Fruit fly (Drosophila melanogaster) whole organism, prepupa: Measurements from ENCODE around the gene SerRS.

Experiments used
- CG10669 ChIP-seq: fragments of 200-800 bp; sonication (Bioruptor generic); optimal IDR thresholded peaks from 3 replicates; lab custom pipeline; 2018; ENCODE audit warnings: missing biosample characterization, mild to moderate bottlenecking, missing genetic modification characterization, moderate library complexity
- CG16779 ChIP-seq: fragments of 200-800 bp; sonication (Bioruptor generic); optimal IDR thresholded peaks from 3 replicates; lab custom pipeline; 2017; ENCODE audit warnings: missing biosample characterization, mild to moderate bottlenecking, missing genetic modification characterization
- CG3032 ChIP-seq: fragments of 200-800 bp; optimal IDR thresholded peaks from 2 replicates; lab custom pipeline; 2019; ENCODE audit warnings: missing biosample characterization, mild to moderate bottlenecking, missing genetic modification characterization, moderate library complexity
- CG31627 ChIP-seq: fragments of 200-800 bp; sonication (Bioruptor generic); optimal IDR thresholded peaks from 3 replicates; lab custom pipeline; 2016; ENCODE audit warnings: missing biosample characterization, missing genetic modification characterization
- CG32006 ChIP-seq: fragments of 200-800 bp; sonication (Bioruptor generic); optimal IDR thresholded peaks from 3 replicates; lab custom pipeline; 2017; ENCODE audit warnings: missing biosample characterization, mild to moderate bottlenecking, missing genetic modification characterization
- CG34406 ChIP-seq: fragments of 200-800 bp; sonication (Bioruptor generic); optimal IDR thresholded peaks from 3 replicates; lab custom pipeline; 2016; ENCODE audit warnings: missing biosample characterization, missing genetic modification characterization
- CG3919 ChIP-seq: fragments of 200-800 bp; sonication (Bioruptor generic); optimal IDR thresholded peaks from 3 replicates; lab custom pipeline; 2016; ENCODE audit warnings: missing biosample characterization, missing genetic modification characterization
- CG4318 ChIP-seq: fragments of 200-800 bp; sonication (Bioruptor generic); optimal IDR thresholded peaks from 3 replicates; lab custom pipeline; 2017; ENCODE audit warnings: missing biosample characterization, mild to moderate bottlenecking, missing genetic modification characterization
- CG6163 ChIP-seq: fragments of 200-800 bp; sonication (Bioruptor generic); IDR thresholded peaks from 3 replicates; pipeline ENCODE4 v1.3.6; 2022; ENCODE audit warnings: missing biosample characterization, missing genetic modification characterization
- CG6276 ChIP-seq: fragments of 200-800 bp; sonication (Bioruptor generic); optimal IDR thresholded peaks from 2 replicates; lab custom pipeline; 2017; ENCODE audit warnings: missing biosample characterization, mild to moderate bottlenecking, missing genetic modification characterization
- CG6808 ChIP-seq: fragments of 200-800 bp; sonication (Bioruptor generic); optimal IDR thresholded peaks from 3 replicates; lab custom pipeline; 2017; ENCODE audit warnings: missing biosample characterization, missing genetic modification characterization, mild to moderate bottlenecking, moderate library complexity, missing genetic modification reagents
- CG8119 ChIP-seq: fragments of 200-800 bp; sonication (Bioruptor generic); IDR thresholded peaks from 3 replicates; pipeline ENCODE4 v1.3.6; 2022; ENCODE audit warnings: missing biosample characterization, missing genetic modification characterization
- CG9139 ChIP-seq: fragments of 200-800 bp; sonication (Bioruptor generic); optimal IDR thresholded peaks from 3 replicates; lab custom pipeline; 2017; ENCODE audit warnings: missing biosample characterization, mild to moderate bottlenecking, missing genetic modification characterization
- Eip75B ChIP-seq: fragments of 200-800 bp; sonication (Bioruptor generic); optimal IDR thresholded peaks from 3 replicates; lab custom pipeline; 2016; ENCODE audit warnings: missing biosample characterization, missing genetic modification characterization
- Ets21C ChIP-seq: fragments of 200-800 bp; sonication (Bioruptor generic); optimal IDR thresholded peaks from 3 replicates; lab custom pipeline; 2016; ENCODE audit warnings: missing biosample characterization, missing genetic modification characterization
- Gug ChIP-seq: fragments of 200-800 bp; sonication (Bioruptor generic); IDR thresholded peaks from 2 replicates; pipeline ENCODE4 v1.3.6; 2022; ENCODE audit warnings: missing biosample characterization, missing genetic modification characterization
- Hr38 ChIP-seq: sonication (Bioruptor generic); optimal IDR thresholded peaks from 2 replicates; lab custom pipeline; 2016; ENCODE audit warnings: missing biosample characterization, missing genetic modification characterization
- Hr39 ChIP-seq: fragments of 200-800 bp; sonication (Bioruptor generic); optimal IDR thresholded peaks from 2 replicates; lab custom pipeline; 2016; ENCODE audit warnings: missing biosample characterization, missing genetic modification characterization
- Hr4 ChIP-seq: fragments of 200-800 bp; sonication (Bioruptor generic); optimal IDR thresholded peaks from 3 replicates; lab custom pipeline; 2016; ENCODE audit warnings: missing biosample characterization, missing genetic modification characterization
- Met ChIP-seq: fragments of 200-800 bp; sonication (Bioruptor generic); optimal IDR thresholded peaks from 3 replicates; lab custom pipeline; 2016; ENCODE audit warnings: missing biosample characterization, missing genetic modification characterization
- OdsH ChIP-seq: fragments of 200-800 bp; sonication (Bioruptor generic); optimal IDR thresholded peaks from 3 replicates; lab custom pipeline; 2016; ENCODE audit warnings: missing biosample characterization, missing genetic modification characterization
- Sox102F ChIP-seq: fragments of 200-800 bp; sonication (Bioruptor generic); optimal IDR thresholded peaks from 2 replicates; lab custom pipeline; 2016; ENCODE audit warnings: missing biosample characterization, mild to moderate bottlenecking, missing genetic modification characterization
- Sox15 ChIP-seq: fragments of 200-800 bp; sonication (Bioruptor generic); optimal IDR thresholded peaks from 3 replicates; lab custom pipeline; 2016; ENCODE audit warnings: missing biosample characterization, missing genetic modification characterization
- acj6 ChIP-seq: fragments of 200-800 bp; sonication (Bioruptor generic); optimal IDR thresholded peaks from 3 replicates; lab custom pipeline; 2016; ENCODE audit warnings: missing biosample characterization, missing genetic modification characterization
- cyc ChIP-seq: fragments of 200-800 bp; sonication (Bioruptor generic); optimal IDR thresholded peaks from 3 replicates; lab custom pipeline; 2016; ENCODE audit warnings: missing biosample characterization, missing genetic modification characterization
- eg ChIP-seq: fragments of 200-800 bp; sonication (Bioruptor generic); IDR thresholded peaks from 3 replicates; pipeline ENCODE4 v1.3.6; 2022; ENCODE audit warnings: missing biosample characterization, missing genetic modification characterization
- esn ChIP-seq: fragments of 200-800 bp; sonication (Bioruptor generic); optimal IDR thresholded peaks from 2 replicates; lab custom pipeline; 2016; ENCODE audit warnings: missing biosample characterization, mild to moderate bottlenecking, missing genetic modification characterization, moderate library complexity
- fd59A ChIP-seq: fragments of 200-800 bp; sonication (Bioruptor generic); optimal IDR thresholded peaks from 2 replicates; lab custom pipeline; 2017; ENCODE audit warnings: missing biosample characterization, mild to moderate bottlenecking, missing genetic modification characterization, missing genetic modification reagents
- fd85E ChIP-seq: fragments of 200-800 bp; sonication (Bioruptor generic); optimal IDR thresholded peaks from 3 replicates; lab custom pipeline; 2016; ENCODE audit warnings: missing biosample characterization, missing genetic modification characterization
- fkh ChIP-seq: fragments of 200-800 bp; sonication (Bioruptor generic); optimal IDR thresholded peaks from 3 replicates; lab custom pipeline; 2017; ENCODE audit warnings: missing biosample characterization, mild to moderate bottlenecking, missing genetic modification characterization, moderate library complexity
- lz ChIP-seq: fragments of 200-800 bp; sonication (Bioruptor generic); optimal IDR thresholded peaks from 3 replicates; lab custom pipeline; 2016; ENCODE audit warnings: missing biosample characterization, missing genetic modification characterization
- net ChIP-seq: fragments of 200-800 bp; sonication (Bioruptor generic); optimal IDR thresholded peaks from 3 replicates; lab custom pipeline; 2016; ENCODE audit warnings: missing biosample characterization, missing genetic modification characterization
- pdm3 ChIP-seq: fragments of 200-800 bp; sonication (Bioruptor generic); optimal IDR thresholded peaks from 3 replicates; lab custom pipeline; 2016; ENCODE audit warnings: missing biosample characterization, missing genetic modification characterization
- spab ChIP-seq: fragments of 200-800 bp; sonication (Bioruptor generic); optimal IDR thresholded peaks from 2 replicates; lab custom pipeline; 2017; ENCODE audit warnings: missing biosample characterization, mild to moderate bottlenecking, missing genetic modification characterization, missing genetic modification reagents
- ss ChIP-seq, 2 experiments: fragments of 200-800 bp; sonication (Bioruptor generic); optimal IDR thresholded peaks; 2 replicates in 1 of 2; 3 replicates in 1 of 2; lab custom pipeline; 2017 to 2018; ENCODE audit warnings: mild to moderate bottlenecking in 2 of 2, missing biosample characterization in 2 of 2, missing genetic modification characterization in 2 of 2, moderate library complexity in 1 of 2
- topi ChIP-seq: fragments of 200-800 bp; sonication (Bioruptor generic); optimal IDR thresholded peaks from 3 replicates; lab custom pipeline; 2016; ENCODE audit warnings: missing biosample characterization, missing genetic modification characterization
- vri ChIP-seq: fragments of 200-800 bp; sonication (Bioruptor generic); optimal IDR thresholded peaks from 3 replicates; lab custom pipeline; 2016; ENCODE audit warnings: missing biosample characterization, mild to moderate bottlenecking, missing genetic modification characterization

The SerRS gene

DNA sequence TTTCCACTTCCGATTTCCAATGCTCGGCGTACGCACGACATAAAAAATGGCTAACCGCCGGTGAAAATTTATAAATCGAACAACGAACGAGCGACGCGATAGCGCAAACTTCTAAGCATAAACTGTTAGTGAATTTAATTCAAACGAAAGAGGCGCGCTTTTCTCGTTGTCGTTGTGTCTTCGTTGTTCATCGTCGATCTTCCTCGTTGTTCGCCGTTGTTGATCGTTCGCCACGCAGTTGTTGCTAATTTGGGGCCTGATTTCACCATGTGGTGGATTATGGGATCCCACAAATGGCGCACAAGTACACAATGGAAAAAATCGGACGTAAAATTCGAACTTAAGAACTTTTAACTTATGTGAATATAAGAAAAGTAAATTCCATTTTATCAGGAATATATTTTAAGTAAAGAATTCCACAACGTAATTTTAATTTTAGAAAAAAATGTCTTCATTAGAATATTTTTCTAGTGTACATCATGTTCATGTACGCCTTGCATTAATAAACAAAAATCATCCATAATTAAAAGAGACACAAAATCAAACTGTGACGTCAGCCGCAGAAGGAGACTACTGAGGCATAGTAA is 49.2 kb upstream of the SerRS start (continued):
- TF ChIP-seq Sox15 (GFP tag; lab: Kevin White, UChicago) (no peak), vri (GFP tag; lab: Kevin White, UChicago) (no peak), Eip75B (GFP tag; lab: Kevin White, UChicago) (peak; percentile 41), CG6276 (peak; percentile 56), fd85E (GFP tag; lab: Kevin White, UChicago) (no peak), OdsH (peak; percentile 64), Hr39 (GFP tag; lab: Kevin White, UChicago) (peak; percentile 34), CG3919 (GFP tag; lab: Kevin White, UChicago) (peak; percentile 58), CG6808 (GFP tag; lab: Kevin White, UChicago) (peak; percentile 13), lz (GFP tag; lab: Kevin White, UChicago) (peak; percentile 41), eg (GFP tag; lab: Robert Waterston, UW) (peak; percentile 87), CG9139 (GFP tag; lab: Kevin White, UChicago) (no peak), net (peak; percentile 57), CG31627 (GFP tag; lab: Kevin White, UChicago) (peak; percentile 30)

- TF ChIP-seq CG32006 (GFP tag; lab: Kevin White, UChicago) (peak; percentile 34), eg (GFP tag; lab: Robert Waterston, UW) (peak; percentile 29; the same call in 1 of the 3 replicates), Sox15 (GFP tag; lab: Kevin White, UChicago) (no peak), CG8119 (GFP tag; lab: Robert Waterston, UW) (peak; percentile 24; the same call in 1 of the 3 replicates), Hr4 (GFP tag; lab: Kevin White, UChicago) (peak; percentile 41), Hr38 (GFP tag; lab: Kevin White, UChicago) (no peak), fd59A (GFP tag; lab: Kevin White, UChicago) (no peak), CG6163 (peak; percentile 44; the same call in 1 of the 3 replicates)
Observed at dm6 chr2L:3083510-3083909, 46.3 kb upstream of the SerRS start.

dm6 chr2L:3082895-3083294 is 45.7 kb upstream of the SerRS start:
- TF ChIP-seq CG6163 = no peak
- TF ChIP-seq CG31627 (GFP tag; lab: Kevin White, UChicago) = no peak
- no peak for TF ChIP-seq CG16779 (tag; lab: Kevin White, UChicago)
- no peak for TF ChIP-seq ss (GFP tag; optimal IDR thresholded peaks at IDR 0.05; lab: Kevin White, UChicago)
- no peak for TF ChIP-seq CG6276
- no peak for TF ChIP-seq CG34406 (GFP tag; lab: Kevin White, UChicago)
- TF ChIP-seq Gug (GFP tag; lab: Robert Waterston, UW) = no peak
- TF ChIP-seq Sox102F = no peak
- no peak for TF ChIP-seq CG3032 (tag; lab: Kevin White, UChicago)
- no peak for TF ChIP-seq esn (GFP tag; lab: Kevin White, UChicago)
- no peak for TF ChIP-seq vri (GFP tag; lab: Kevin White, UChicago)
- no peak for TF ChIP-seq fkh (GFP tag; lab: Kevin White, UChicago)
- TF ChIP-seq CG10669 (GFP tag; lab: Kevin White, UChicago) = no peak
- no peak for TF ChIP-seq cyc (GFP tag; lab: Kevin White, UChicago)

- TF ChIP-seq spab (GFP tag; lab: Kevin White, UChicago) (no peak), acj6 (no peak), topi (GFP tag; lab: Kevin White, UChicago) (no peak), CG16779 (tag; lab: Kevin White, UChicago) (no peak), Ets21C (GFP tag; lab: Kevin White, UChicago) (no peak), Met (GFP tag; lab: Kevin White, UChicago) (no peak), cyc (GFP tag; lab: Kevin White, UChicago) (no peak), pdm3 (GFP tag; lab: Kevin White, UChicago) (no peak), Sox15 (GFP tag; lab: Kevin White, UChicago) (no peak), CG34406 (GFP tag; lab: Kevin White, UChicago) (no peak), CG4318 (GFP tag; lab: Kevin White, UChicago) (no peak), CG3919 (GFP tag; lab: Kevin White, UChicago) (no peak), CG31627 (GFP tag; lab: Kevin White, UChicago) (no peak)
Observed at dm6 chr2L:3078741-3079140, 41.5 kb upstream of the SerRS start.
